Fruit fly (Drosophila melanogaster) whole organism, adult: Measurements from ENCODE around the gene CG10570.

Experiments
- CG11617 ChIP-seq: fragments of 200-800 bp; sonication (Bioruptor generic); optimal IDR thresholded peaks from 2 replicates; lab custom pipeline; 2017; ENCODE audit warnings: mild to moderate bottlenecking, missing biosample characterization, missing genetic modification reagents, missing genetic modification characterization
- CG12768 ChIP-seq: fragments of 200-800 bp; sonication (Bioruptor generic); optimal IDR thresholded peaks from 2 replicates; lab custom pipeline; 2017; ENCODE audit warnings: missing biosample characterization, missing genetic modification characterization, mild to moderate bottlenecking, moderate library complexity, missing genetic modification reagents
- CG14711 ChIP-seq: fragments of 200-800 bp; sonication (Bioruptor generic); optimal IDR thresholded peaks from 2 replicates; lab custom pipeline; 2018; ENCODE audit warnings: missing biosample characterization, mild to moderate bottlenecking, missing genetic modification characterization, moderate library complexity
- CG1620 ChIP-seq: fragments of 200-800 bp; sonication (Bioruptor generic); optimal IDR thresholded peaks from 2 replicates; lab custom pipeline; 2016; ENCODE audit warnings: missing biosample characterization, missing genetic modification characterization
- CG33017 ChIP-seq: fragments of 200-800 bp; sonication (Bioruptor generic); optimal IDR thresholded peaks from 2 replicates; lab custom pipeline; 2018; ENCODE audit warnings: missing biosample characterization, mild to moderate bottlenecking, missing genetic modification characterization, moderate library complexity
- CG5204 ChIP-seq: fragments of 200-800 bp; sonication (Bioruptor generic); optimal IDR thresholded peaks from 2 replicates; lab custom pipeline; 2016; ENCODE audit warnings: missing biosample characterization, missing genetic modification characterization
- CG7045 ChIP-seq: fragments of 200-800 bp; sonication (Bioruptor generic); optimal IDR thresholded peaks from 2 replicates; lab custom pipeline; 2017; ENCODE audit warnings: missing biosample characterization, mild to moderate bottlenecking, missing genetic modification characterization
- CG7101 ChIP-seq: fragments of 200-800 bp; sonication (Bioruptor generic); optimal IDR thresholded peaks from 2 replicates; lab custom pipeline; 2018; ENCODE audit warnings: missing biosample characterization, mild to moderate bottlenecking, missing genetic modification characterization, moderate library complexity
- Clk ChIP-seq: fragments of 200-800 bp; sonication (Bioruptor generic); optimal IDR thresholded peaks from 2 replicates; lab custom pipeline; 2017; ENCODE audit warnings: missing biosample characterization, missing genetic modification characterization
- Crg-1 ChIP-seq: fragments of 200-800 bp; sonication (Bioruptor generic); optimal IDR thresholded peaks from 2 replicates; lab custom pipeline; 2016; ENCODE audit warnings: missing biosample characterization, missing genetic modification characterization
- Hr96 ChIP-seq: fragments of 200-800 bp; sonication (Bioruptor generic); optimal IDR thresholded peaks from 2 replicates; lab custom pipeline; 2016; ENCODE audit warnings: missing biosample characterization, missing genetic modification characterization
- Mnt ChIP-seq: fragments of 200-800 bp; sonication (Bioruptor generic); optimal IDR thresholded peaks from 2 replicates; lab custom pipeline; 2016; ENCODE audit warnings: missing biosample characterization, mild to moderate bottlenecking, missing genetic modification characterization
- bab1 ChIP-seq: fragments of 200-800 bp; sonication (Bioruptor generic); optimal IDR thresholded peaks from 3 replicates; lab custom pipeline; 2019; ENCODE audit warnings: missing biosample characterization, mild to moderate bottlenecking, missing genetic modification characterization, moderate library complexity
- cic ChIP-seq: fragments of 200-800 bp; sonication (Bioruptor generic); optimal IDR thresholded peaks from 2 replicates; lab custom pipeline; 2017; ENCODE audit warnings: missing biosample characterization, mild to moderate bottlenecking, missing genetic modification characterization, moderate library complexity
- cnc ChIP-seq, 2 experiments: fragments of >200 bp; optimal IDR thresholded peaks; 2 replicates each; lab custom pipeline; 2017
- kay ChIP-seq: fragments of 200-800 bp; sonication (Bioruptor generic); peaks from one replicate; lab custom pipeline; 2016; ENCODE audit warnings: missing biosample characterization, missing genetic modification characterization, borderline replicate concordance
- ovo ChIP-seq: fragments of 200-800 bp; sonication (Bioruptor generic); optimal IDR thresholded peaks from 2 replicates; lab custom pipeline; 2016; ENCODE audit warnings: missing biosample characterization, missing genetic modification characterization
- pad ChIP-seq: fragments of 200-800 bp; sonication (Bioruptor generic); optimal IDR thresholded peaks from 3 replicates; lab custom pipeline; 2017; ENCODE audit warnings: missing biosample characterization, missing genetic modification characterization, mild to moderate bottlenecking, moderate library complexity, missing genetic modification reagents
- tj ChIP-seq: fragments of 200-800 bp; sonication (Bioruptor generic); optimal IDR thresholded peaks from 3 replicates; lab custom pipeline; 2017; ENCODE audit warnings: missing biosample characterization, mild to moderate bottlenecking, missing genetic modification characterization, moderate library complexity
- toe ChIP-seq: fragments of 200-800 bp; sonication (Bioruptor generic); optimal IDR thresholded peaks from 2 replicates; lab custom pipeline; 2016; ENCODE audit warnings: missing biosample characterization, missing genetic modification characterization

Gene CG10570

dm6 chr2L:18782212-18782825, 28.7 kb downstream of the CG10570 start:
- no peak for TF ChIP-seq cic (GFP tag; lab: Kevin White, UChicago)
- TF ChIP-seq CG12768 = no peak
- no peak for TF ChIP-seq tj (GFP tag; lab: Kevin White, UChicago)
- TF ChIP-seq bab1 (GFP tag; lab: Kevin White, UChicago) = no peak
- TF ChIP-seq kay = no peak
- TF ChIP-seq CG7045 (GFP tag; lab: Kevin White, UChicago) = no peak
- no peak for TF ChIP-seq Mnt
- TF ChIP-seq CG33017 = no peak
- TF ChIP-seq CG1620 (GFP tag; lab: Kevin White, UChicago) = no peak
- no peak for TF ChIP-seq Clk (GFP tag; lab: Kevin White, UChicago)
- TF ChIP-seq ovo (GFP tag; lab: Kevin White, UChicago) = no peak
- TF ChIP-seq Hr96 = no peak
- TF ChIP-seq toe (GFP tag; lab: Kevin White, UChicago) = no peak
- no peak for TF ChIP-seq CG11617
- TF ChIP-seq CG14711 = no peak
- no peak for TF ChIP-seq CG5204 (GFP tag; lab: Kevin White, UChicago)
- TF ChIP-seq cnc (optimal IDR thresholded peaks at IDR 0.05; lab: Kevin White, UChicago) = no peak

dm6 chr2L:18780911-18781545, 30.0 kb downstream of the CG10570 start:
- TF ChIP-seq kay (peak; percentile 8), CG11617 (no peak), Clk (GFP tag; lab: Kevin White, UChicago) (no peak)

- TF ChIP-seq CG33017 (no peak), CG1620 (GFP tag; lab: Kevin White, UChicago) (no peak)
Measured at dm6 chr2L:18777442-18777841, 33.6 kb downstream of the CG10570 start.

dm6 chr2L:18776559-18776958, 34.5 kb downstream of the CG10570 start:
- no peak for TF ChIP-seq cic (GFP tag; lab: Kevin White, UChicago)
- no peak for TF ChIP-seq CG33017
- TF ChIP-seq CG11617 = no peak
- TF ChIP-seq pad (GFP tag; lab: Kevin White, UChicago) = peak; percentile 3
- TF ChIP-seq Clk (GFP tag; lab: Kevin White, UChicago) = no peak
- TF ChIP-seq bab1 (GFP tag; lab: Kevin White, UChicago) = no peak
- TF ChIP-seq CG7101 (tag; lab: Kevin White, UChicago) = no peak
- peak; percentile 9 for TF ChIP-seq kay

dm6 chr2L:18775274-18775673, 35.8 kb downstream of the CG10570 start:
- TF ChIP-seq Hr96 (no peak), tj (GFP tag; lab: Kevin White, UChicago) (no peak), Mnt (no peak), CG7045 (GFP tag; lab: Kevin White, UChicago) (no peak), Crg-1 (GFP tag; lab: Kevin White, UChicago) (no peak), CG12768 (no peak), cnc (optimal IDR thresholded peaks at IDR 0.05; lab: Kevin White, UChicago) (no peak), Clk (GFP tag; lab: Kevin White, UChicago) (no peak), toe (GFP tag; lab: Kevin White, UChicago) (no peak), pad (GFP tag; lab: Kevin White, UChicago) (no peak), CG33017 (no peak), kay (no peak), CG5204 (GFP tag; lab: Kevin White, UChicago) (no peak), CG11617 (no peak), CG1620 (GFP tag; lab: Kevin White, UChicago) (no peak)

dm6 chr2L:18767815-18768214, 43.2 kb downstream of the CG10570 start:
- TF ChIP-seq CG33017 (no peak), ovo (GFP tag; lab: Kevin White, UChicago) (no peak), CG12768 (no peak), Clk (GFP tag; lab: Kevin White, UChicago) (no peak), CG14711 (no peak), cic (GFP tag; lab: Kevin White, UChicago) (no peak)

dm6 chr2L:18767137-18767536, 43.9 kb downstream of the CG10570 start:
- TF ChIP-seq CG5204 (GFP tag; lab: Kevin White, UChicago) (no peak), toe (GFP tag; lab: Kevin White, UChicago) (no peak), CG12768 (no peak), CG33017 (no peak), CG7045 (GFP tag; lab: Kevin White, UChicago) (no peak)

- no peak for TF ChIP-seq CG7101 (tag; lab: Kevin White, UChicago)
- TF ChIP-seq cnc (optimal IDR thresholded peaks at IDR 0.05; lab: Kevin White, UChicago) = no peak
- no peak for TF ChIP-seq bab1 (GFP tag; lab: Kevin White, UChicago)
- TF ChIP-seq CG12768 = no peak
- TF ChIP-seq CG1620 (GFP tag; lab: Kevin White, UChicago) = no peak
- no peak for TF ChIP-seq cic (GFP tag; lab: Kevin White, UChicago)
- no peak for TF ChIP-seq CG11617
- no peak for TF ChIP-seq pad (GFP tag; lab: Kevin White, UChicago)
- TF ChIP-seq Hr96 = no peak
- TF ChIP-seq kay = no peak
- no peak for TF ChIP-seq ovo (GFP tag; lab: Kevin White, UChicago)
- TF ChIP-seq Mnt = no peak
Measured at dm6 chr2L:18765760-18766159, 45.3 kb downstream of the CG10570 start.
